Worm (Caenorhabditis elegans): ENCODE results near the gene cln-3.3.

DNA sequence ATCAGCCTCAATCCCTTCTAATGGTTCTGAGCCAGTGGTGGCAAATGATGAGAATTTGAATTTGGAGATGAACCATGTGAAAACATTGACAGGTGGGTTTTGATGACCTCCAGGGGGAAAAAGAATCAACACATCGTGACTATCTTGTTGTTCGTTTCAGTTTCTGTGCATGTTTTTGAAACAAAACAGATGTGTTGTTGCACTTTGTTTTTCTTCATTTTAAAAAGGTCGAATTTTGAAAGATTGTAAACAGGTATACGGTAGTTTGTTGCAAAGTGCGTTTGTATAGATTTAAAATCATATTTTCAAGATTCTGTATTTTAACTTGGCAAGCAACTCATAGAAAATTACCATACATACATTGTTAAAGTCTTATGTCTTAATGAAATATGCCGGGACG is 32.5 kb upstream of the cln-3.3 start:
- TF ChIP-seq lin-39 (tag; optimal IDR thresholded peaks at IDR 0.05) (no peak), pqm-1 (tag; optimal IDR thresholded peaks at IDR 0.05) (no peak), C04F5.9 (tag; optimal IDR thresholded peaks at IDR 0.05) (no peak), aly-2 (tag; optimal IDR thresholded peaks at IDR 0.05) (no peak), nhr-85 (tag) (no peak), nhr-77 (tag; optimal IDR thresholded peaks at IDR 0.05) (no peak), lsy-2 (tag; optimal IDR thresholded peaks at IDR 0.05) (no peak), sptf-1 (tag; optimal IDR thresholded peaks at IDR 0.05) (no peak), elt-3 (tag; optimal IDR thresholded peaks at IDR 0.05) (no peak), lir-3 (tag; optimal IDR thresholded peaks at IDR 0.05; ENCODE audit: poor library complexity) (no peak), grh-1 (GFP tag; IDR thresholded peaks at IDR 0.05) (no peak)

Data from whole organism, L1 larva.